Fruit fly (Drosophila melanogaster) whole organism, wandering third instar larva: Measurements from ENCODE around the gene CG4629.

ENCODE experiments used
- Dfd ChIP-seq: fragments of >200 bp; optimal IDR thresholded peaks from 2 replicates; lab custom pipeline; 2017; ENCODE audit warnings: missing biosample characterization, missing genetic modification characterization
- brk ChIP-seq: fragments of 200-800 bp; sonication (Bioruptor generic); optimal IDR thresholded peaks from 2 replicates; lab custom pipeline; 2016; ENCODE audit warnings: missing biosample characterization, mild to moderate bottlenecking, missing genetic modification characterization
- lola ChIP-seq: fragments of >200 bp; optimal IDR thresholded peaks from 2 replicates; lab custom pipeline; 2017; ENCODE audit warnings: missing biosample characterization, missing genetic modification characterization
- psq ChIP-seq: fragments of 200-800 bp; sonication (Bioruptor generic); optimal IDR thresholded peaks from 3 replicates; lab custom pipeline; 2017; ENCODE audit warnings: missing biosample characterization, mild to moderate bottlenecking, missing genetic modification characterization, moderate library complexity

DNA sequence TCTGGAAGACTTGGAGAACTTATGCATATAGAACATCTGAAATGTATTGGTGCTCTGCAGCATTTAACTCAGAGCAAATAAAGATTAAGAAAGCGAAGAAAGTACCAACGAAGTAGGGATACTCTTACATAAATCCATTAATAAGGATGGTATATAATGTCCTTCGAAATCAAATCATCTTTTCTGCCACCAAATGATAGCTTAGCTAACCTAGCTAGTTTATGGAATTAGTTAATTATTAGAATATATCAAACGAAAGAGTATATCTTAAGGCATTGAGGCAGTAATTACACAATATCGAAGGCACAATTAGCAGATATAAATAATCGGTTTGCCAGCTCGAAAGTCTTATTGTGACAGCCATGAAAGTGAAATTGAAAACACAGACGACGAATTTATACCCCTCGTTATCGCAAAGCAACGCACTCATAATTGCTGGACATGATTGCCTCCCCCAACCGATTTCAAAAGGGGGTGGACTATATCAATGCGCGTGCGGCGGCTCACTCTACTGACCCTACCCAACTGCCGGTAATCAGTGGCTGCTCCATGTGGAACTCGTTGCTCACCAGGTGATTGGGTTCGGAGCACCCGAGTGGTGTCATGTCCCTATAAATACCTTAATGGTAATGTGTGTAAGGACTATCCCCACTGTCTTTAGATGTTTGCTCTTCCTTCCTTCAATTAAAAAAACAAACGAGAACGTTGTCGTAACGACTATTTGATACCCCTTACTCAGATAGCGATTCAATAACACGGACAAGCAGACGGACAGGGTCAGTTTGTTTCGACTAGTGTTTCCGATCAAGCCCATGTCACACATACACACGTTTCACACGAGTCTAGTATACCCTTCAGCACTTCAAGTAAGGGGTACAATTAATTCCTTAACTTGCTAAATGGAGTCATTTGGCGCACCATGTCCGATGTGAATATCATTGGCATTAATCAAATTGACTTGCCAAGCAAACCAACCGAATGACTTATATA is 42.4 kb upstream of the CG4629 start:
- peak; percentile 82 for TF ChIP-seq psq
- no peak for TF ChIP-seq lola (GFP tag; lab: Kevin White, UChicago)
- TF ChIP-seq Dfd: no peak
- TF ChIP-seq brk (GFP tag; lab: Kevin White, UChicago): no peak
